Worm (Caenorhabditis elegans): ENCODE data around the gene cnnm-5.

Gene cnnm-5

DNA sequence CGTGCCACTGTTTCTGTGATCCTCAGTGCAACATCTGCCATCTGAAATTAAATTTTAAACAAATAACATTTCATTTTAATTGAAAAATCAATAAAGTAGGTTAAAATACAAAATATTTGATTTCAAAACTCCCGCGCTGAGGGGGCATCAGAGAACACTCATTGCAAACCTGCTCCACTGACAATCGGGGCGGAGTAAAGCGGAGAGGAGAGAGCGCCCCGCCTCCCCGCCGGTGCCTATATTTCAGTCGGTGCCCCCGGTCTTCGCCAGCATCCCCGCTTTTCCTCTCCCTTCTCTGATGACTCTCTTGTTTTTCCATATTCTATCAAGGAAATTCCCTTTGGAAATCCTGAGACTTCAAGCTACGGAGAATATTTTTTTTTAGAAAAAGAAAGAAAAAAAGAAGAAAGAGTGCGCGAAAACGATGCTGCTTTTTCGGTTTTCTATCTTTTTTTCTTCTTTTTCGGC is 33.9 kb upstream of the cnnm-5 start, which contains the start of gene brc-1:
Gene brc-1 (minus strand): TSS at position 51 of the 468 bp plus-strand sequence.
- TF ChIP-seq K12H6.12 (tag; optimal IDR thresholded peaks at IDR 0.05) = peak; percentile 90
- TF ChIP-seq rpc-1 (optimal IDR thresholded peaks at IDR 0.05) = no peak
- TF ChIP-seq rpc-1 (tag; optimal IDR thresholded peaks at IDR 0.05) = no peak
- TF ChIP-seq F57A8.1 (GFP tag; optimal IDR thresholded peaks at IDR 0.05) = no peak
- TF ChIP-seq nhr-80 (tag; optimal IDR thresholded peaks at IDR 0.05) = peak; percentile 68
- TF ChIP-seq rec-8 (tag; optimal IDR thresholded peaks at IDR 0.05) = no peak
- no peak for TF ChIP-seq B0261.1 (tag; optimal IDR thresholded peaks at IDR 0.05)
- no peak for TF ChIP-seq ets-4 (GFP tag; optimal IDR thresholded peaks at IDR 0.05)
- no peak for TF ChIP-seq zim-3 (tag; optimal IDR thresholded peaks at IDR 0.05)
- peak; percentile 70 for TF ChIP-seq cebp-1 (GFP tag; IDR thresholded peaks at IDR 0.05)
- TF ChIP-seq cebp-1 (tag; optimal IDR thresholded peaks at IDR 0.05) = peak; percentile 87
- TF ChIP-seq snpc-4 (GFP tag; optimal IDR thresholded peaks at IDR 0.05) = no peak
- peak in 3 of 4 experiments; percentile 27 to 57 (median 57) for TF ChIP-seq snpc-4 (tag; optimal IDR thresholded peaks at IDR 0.05)
- TF ChIP-seq F37B4.10 (GFP tag; IDR thresholded peaks at IDR 0.05) = no peak
- TF ChIP-seq somi-1 (GFP tag; optimal IDR thresholded peaks at IDR 0.05) = peak; percentile 41
- no peak for TF ChIP-seq bed-2 (GFP tag; IDR thresholded peaks at IDR 0.05)
- no peak for TF ChIP-seq Y79H2A.3 (GFP tag; conservative IDR thresholded peaks at IDR 0.05)
- TF ChIP-seq repo-1 (tag; optimal IDR thresholded peaks at IDR 0.05) = peak; percentile 40
- no peak for TF ChIP-seq cebp-2 (GFP tag; IDR thresholded peaks at IDR 0.05)
- TF ChIP-seq ztf-28 (GFP tag; IDR thresholded peaks at IDR 0.05) = no peak
- TF ChIP-seq let-607 (tag; optimal IDR thresholded peaks at IDR 0.05) = peak; percentile 12 to 28
- TF ChIP-seq hlh-12 (tag; optimal IDR thresholded peaks at IDR 0.05) = no peak
- TF ChIP-seq aptf-3 (GFP tag; IDR thresholded peaks at IDR 0.05) = no peak
- TF ChIP-seq F52B5.7 (tag; optimal IDR thresholded peaks at IDR 0.05) = no peak
- peak; percentile 91 for TF ChIP-seq lin-54 (GFP tag; optimal IDR thresholded peaks at IDR 0.05)
- no peak for TF ChIP-seq hmg-20 (GFP tag; IDR thresholded peaks at IDR 0.05)
- peak; percentile 20 for TF ChIP-seq gei-17 (GFP tag; optimal IDR thresholded peaks at IDR 0.05)
- no peak for TF ChIP-seq snpc-1.3 (tag; optimal IDR thresholded peaks at IDR 0.05; ENCODE audit: insufficient read depth)
- peak; percentile 68 for TF ChIP-seq nfyb-1 (GFP tag; IDR thresholded peaks at IDR 0.05)
- TF ChIP-seq pha-4 (tag; optimal IDR thresholded peaks at IDR 0.05) = no peak
- no peak for TF ChIP-seq nhr-120 (GFP tag; IDR thresholded peaks at IDR 0.05)
- TF ChIP-seq K11D2.4 (GFP tag; IDR thresholded peaks at IDR 0.05) = peak; percentile 79; the same call in 1 of the 2 replicates
- no peak for TF ChIP-seq nhr-179 (tag; optimal IDR thresholded peaks at IDR 0.05)
- TF ChIP-seq pbrm-1 (GFP tag; IDR thresholded peaks at IDR 0.05) = peak; percentile 64; the same call in 1 of the 2 replicates
- TF ChIP-seq efl-1 (GFP tag; optimal IDR thresholded peaks at IDR 0.05) = peak; percentile 67
- peak; percentile 68; the same call in 1 of the 2 replicates for TF ChIP-seq B0336.3 (GFP tag; IDR thresholded peaks at IDR 0.05)
- TF ChIP-seq tlf-1 (GFP tag; optimal IDR thresholded peaks at IDR 0.05) = no peak
- peak in 2 of 3 experiments; percentile 41 to 92 for TF ChIP-seq lin-35 (GFP tag; optimal IDR thresholded peaks at IDR 0.05)
- peak; percentile 84 for TF ChIP-seq dox-1 (GFP tag; IDR thresholded peaks at IDR 0.05)
- TF ChIP-seq lin-26 (GFP tag; IDR thresholded peaks at IDR 0.05) = 0 out of 2 replicates have a peak, but pooled peaks have one; percentile 46
- TF ChIP-seq him-1 (tag; optimal IDR thresholded peaks at IDR 0.05) = no peak
- TF ChIP-seq chd-7 (tag; optimal IDR thresholded peaks at IDR 0.05) = peak; percentile 60
- TF ChIP-seq mcd-1 (GFP tag; IDR thresholded peaks at IDR 0.05) = peak; percentile 97
- TF ChIP-seq ztf-6 (GFP tag; IDR thresholded peaks at IDR 0.05) = peak; percentile 14; the same call in 1 of the 2 replicates
- TF ChIP-seq hsf-1 (GFP tag; IDR thresholded peaks at IDR 0.05) = no peak
- no peak for TF ChIP-seq nfya-1 (tag; optimal IDR thresholded peaks at IDR 0.05; ENCODE audit: borderline replicate concordance, insufficient read depth)
- TF ChIP-seq ZK185.1 (tag; optimal IDR thresholded peaks at IDR 0.05; ENCODE audit: poor library complexity, severe bottlenecking) = peak; percentile 77
- no peak for TF ChIP-seq nfya-2 (GFP tag; IDR thresholded peaks at IDR 0.05)
- TF ChIP-seq mes-4 (tag; optimal IDR thresholded peaks at IDR 0.05) = no peak
